Fruit fly (Drosophila melanogaster): ENCODE data around the gene CG42853.

The CG42853 gene

dm6 chr3L:18106021-18106944, 15.5 kb downstream of the CG42853 start, which contains the start of the genes CG13698 and mRpS26 (continued):
- TF ChIP-seq CG10565 (GFP tag; optimal IDR thresholded peaks at IDR 0.05) = no peak
- peak; percentile 84 for TF ChIP-seq CG13424 (tag; optimal IDR thresholded peaks at IDR 0.05)
- TF ChIP-seq Opbp (GFP tag; IDR thresholded peaks at IDR 0.05; ENCODE audit: partially characterized antibody) = peak; percentile 66; the same call in 1 of the 3 replicates
- no peak; the same call in 2 of the 3 replicates for TF ChIP-seq CG34224 (GFP tag; IDR thresholded peaks at IDR 0.05; ENCODE audit: partially characterized antibody)
- TF ChIP-seq NFAT (GFP tag; IDR thresholded peaks at IDR 0.05) = 0 out of 2 replicates have a peak, but pooled peaks have one; percentile 26
- no peak for TF ChIP-seq eve (GFP tag; optimal IDR thresholded peaks at IDR 0.05)
- TF ChIP-seq HmgZ (tag; optimal IDR thresholded peaks at IDR 0.05) = peak; percentile 60
- peak; percentile 53 for TF ChIP-seq kay (GFP tag; optimal IDR thresholded peaks at IDR 0.05)
- no peak for TF ChIP-seq p53 (GFP tag; optimal IDR thresholded peaks at IDR 0.05)
- no peak for TF ChIP-seq yki (optimal IDR thresholded peaks at IDR 0.05)
- peak; percentile 29 for TF ChIP-seq kni (GFP tag; optimal IDR thresholded peaks at IDR 0.05)
- TF ChIP-seq CG14710 (tag; optimal IDR thresholded peaks at IDR 0.05) = peak; percentile 72
- TF ChIP-seq CG30020 (tag; optimal IDR thresholded peaks at IDR 0.05) = peak; percentile 46
- TF ChIP-seq ERR (GFP tag; optimal IDR thresholded peaks at IDR 0.05) = no peak
- peak; percentile 56 for TF ChIP-seq twi (tag; optimal IDR thresholded peaks at IDR 0.05)
- peak; percentile 56; the same call in 1 of the 2 replicates for TF ChIP-seq E2f2 (GFP tag; IDR thresholded peaks at IDR 0.05)
- peak; percentile 60 for TF ChIP-seq CG12299 (tag; optimal IDR thresholded peaks at IDR 0.05)
- TF ChIP-seq CG9876 (GFP tag; optimal IDR thresholded peaks at IDR 0.05) = peak; percentile 46
- TF ChIP-seq row (GFP tag; IDR thresholded peaks at IDR 0.05) = peak; percentile 89
- TF ChIP-seq CG12104 (GFP tag; optimal IDR thresholded peaks at IDR 0.05) = peak; percentile 53
- TF ChIP-seq dati (GFP tag; IDR thresholded peaks at IDR 0.05) = no peak
- TF ChIP-seq crc (GFP tag; optimal IDR thresholded peaks at IDR 0.05) = no peak
- TF ChIP-seq CG13123 (GFP tag; optimal IDR thresholded peaks at IDR 0.05) = peak; percentile 55
- TF ChIP-seq Lim3 (GFP tag; IDR thresholded peaks at IDR 0.05) = no peak
- peak; percentile 36 for TF ChIP-seq bab2 (GFP tag; optimal IDR thresholded peaks at IDR 0.05)
- TF ChIP-seq dpn (GFP tag; optimal IDR thresholded peaks at IDR 0.05) = peak; percentile 54 to 80
- TF ChIP-seq CG7987 (GFP tag; optimal IDR thresholded peaks at IDR 0.05) = peak; percentile 14
- TF ChIP-seq CG8765 (GFP tag; IDR thresholded peaks at IDR 0.05) = no peak
- no peak for TF ChIP-seq CG7357 (GFP tag; IDR thresholded peaks at IDR 0.05)
- peak; percentile 4; the same call in 1 of the 2 replicates for TF ChIP-seq CG9215 (GFP tag; IDR thresholded peaks at IDR 0.05)
- TF ChIP-seq gcm (GFP tag; optimal IDR thresholded peaks at IDR 0.05) = peak; percentile 57
- peak; percentile 99 for TF ChIP-seq her (GFP tag; optimal IDR thresholded peaks at IDR 0.05)
- peak; percentile 90 for TF ChIP-seq Jarid2 (GFP tag; optimal IDR thresholded peaks at IDR 0.05)
- no peak; the same call in 1 of the 2 replicates for TF ChIP-seq amos (GFP tag; IDR thresholded peaks at IDR 0.05; ENCODE audit: partially characterized antibody)
- peak; percentile 64 for TF ChIP-seq caup (GFP tag; optimal IDR thresholded peaks at IDR 0.05; ENCODE audit: severe bottlenecking)
- peak; percentile 61 for TF ChIP-seq CG17359 (tag; optimal IDR thresholded peaks at IDR 0.05)
- TF ChIP-seq CG9609 (GFP tag; optimal IDR thresholded peaks at IDR 0.05) = no peak
- TF ChIP-seq pzg (GFP tag; optimal IDR thresholded peaks at IDR 0.05) = peak; percentile 58
- no peak for TF ChIP-seq CG11696 (GFP tag; IDR thresholded peaks at IDR 0.05)
- no peak for TF ChIP-seq CG7786 (GFP tag; optimal IDR thresholded peaks at IDR 0.05)
- TF ChIP-seq CG10979 (tag; optimal IDR thresholded peaks at IDR 0.05) = peak; percentile 52
- TF ChIP-seq CG32772 (GFP tag; IDR thresholded peaks at IDR 0.05) = peak; percentile 42; the same call in 1 of the 2 replicates
- TF ChIP-seq scrt (GFP tag; optimal IDR thresholded peaks at IDR 0.05) = peak; percentile 60
- TF ChIP-seq CG7556 (GFP tag; optimal IDR thresholded peaks at IDR 0.05) = peak; percentile 71
- peak; percentile 73 for TF ChIP-seq Dek (tag; optimal IDR thresholded peaks at IDR 0.05)
- TF ChIP-seq ato (GFP tag; IDR thresholded peaks at IDR 0.05; ENCODE audit: partially characterized antibody) = 0 out of 2 replicates have a peak, but pooled peaks have one; percentile 29
- peak; percentile 51; the same call in 1 of the 2 replicates for TF ChIP-seq CG14014 (GFP tag; IDR thresholded peaks at IDR 0.05)
- TF ChIP-seq CG6272 (GFP tag; IDR thresholded peaks at IDR 0.05) = 0 out of 2 replicates have a peak, but pooled peaks have one; percentile 13

All from whole organism, embryonic.